Fruit fly (Drosophila melanogaster) whole organism, embryonic: Measurements from ENCODE around the gene CG7991.

Source experiments
- Antp ChIP-seq: fragments of 200-800 bp; sonication (Bioruptor generic); optimal IDR thresholded peaks from 3 replicates; lab custom pipeline; 2016; ENCODE audit warnings: missing biosample characterization, missing genetic modification characterization
- Bdp1 ChIP-seq: fragments of 200-800 bp; sonication (Bioruptor generic); optimal IDR thresholded peaks from 3 replicates; lab custom pipeline; 2016; ENCODE audit warnings: missing biosample characterization, missing genetic modification characterization
- CG10979 ChIP-seq: fragments of 200-800 bp; sonication (Bioruptor generic); optimal IDR thresholded peaks from 2 replicates; lab custom pipeline; 2018; ENCODE audit warnings: missing biosample characterization, mild to moderate bottlenecking, missing genetic modification characterization, moderate library complexity
- CG12391 ChIP-seq: fragments of 200-800 bp; sonication (Bioruptor generic); optimal IDR thresholded peaks from 3 replicates; lab custom pipeline; 2018; ENCODE audit warnings: missing biosample characterization, mild to moderate bottlenecking, missing genetic modification characterization, moderate library complexity
- CG13287 ChIP-seq: fragments of 200-800 bp; sonication (Bioruptor generic); IDR thresholded peaks from 2 replicates; pipeline ENCODE4 v1.3.6; 2022; ENCODE audit warnings: missing biosample characterization, missing genetic modification characterization; ENCODE audit not compliant: partially characterized antibody
- CG14667 ChIP-seq: fragments of 200-800 bp; sonication (Bioruptor generic); IDR thresholded peaks from 2 replicates; pipeline ENCODE4 v1.3.6; 2022; ENCODE audit warnings: missing biosample characterization, missing genetic modification characterization
- CG14710 ChIP-seq: fragments of 200-800 bp; sonication (Bioruptor generic); optimal IDR thresholded peaks from 3 replicates; lab custom pipeline; 2019; ENCODE audit warnings: missing biosample characterization, mild to moderate bottlenecking, missing genetic modification characterization, moderate library complexity
- CG14860 ChIP-seq: fragments of 200-800 bp; sonication (Bioruptor generic); IDR thresholded peaks from 3 replicates; pipeline ENCODE4 v1.3.6; 2022; ENCODE audit warnings: missing biosample characterization, missing genetic modification characterization; ENCODE audit not compliant: partially characterized antibody
- CG1647 ChIP-seq: fragments of 200-800 bp; sonication (Bioruptor generic); optimal IDR thresholded peaks from 3 replicates; lab custom pipeline; 2016; ENCODE audit warnings: missing biosample characterization, missing genetic modification characterization
- CG16863 ChIP-seq: fragments of 200-800 bp; sonication (Bioruptor generic); optimal IDR thresholded peaks from 3 replicates; lab custom pipeline; 2016; ENCODE audit warnings: missing biosample characterization, missing genetic modification characterization
- CG17186 ChIP-seq: fragments of 200-800 bp; sonication (Bioruptor generic); optimal IDR thresholded peaks from 3 replicates; lab custom pipeline; 2017; ENCODE audit warnings: missing biosample characterization, missing genetic modification reagents, missing genetic modification characterization
- CG17359 ChIP-seq: fragments of 200-800 bp; sonication (Bioruptor generic); optimal IDR thresholded peaks from 3 replicates; lab custom pipeline; 2018; ENCODE audit warnings: missing biosample characterization, mild to moderate bottlenecking, missing genetic modification characterization, moderate library complexity
- CG1792 ChIP-seq: fragments of 200-800 bp; sonication (Bioruptor generic); optimal IDR thresholded peaks from 2 replicates; lab custom pipeline; 2016; ENCODE audit warnings: missing biosample characterization, missing genetic modification characterization
- CG2129 ChIP-seq: fragments of 200-800 bp; sonication (Bioruptor generic); IDR thresholded peaks from 2 replicates; pipeline ENCODE4 v1.3.6; 2022; ENCODE audit warnings: missing biosample characterization, missing genetic modification characterization; ENCODE audit not compliant: partially characterized antibody
- CG2202 ChIP-seq: fragments of 200-800 bp; sonication (Bioruptor generic); optimal IDR thresholded peaks from 2 replicates; lab custom pipeline; 2018; ENCODE audit warnings: missing biosample characterization, mild to moderate bottlenecking, missing genetic modification characterization
- CG31224 ChIP-seq: fragments of 200-800 bp; sonication (Bioruptor generic); IDR thresholded peaks from 2 replicates; pipeline ENCODE4 v1.3.6; 2022; ENCODE audit warnings: missing biosample characterization, missing genetic modification characterization
- CG34376 ChIP-seq: fragments of 200-800 bp; sonication (Bioruptor generic); optimal IDR thresholded peaks from 2 replicates; lab custom pipeline; 2018; ENCODE audit warnings: missing biosample characterization, mild to moderate bottlenecking, missing genetic modification characterization
- CG34422 ChIP-seq: fragments of 200-800 bp; sonication (Bioruptor generic); IDR thresholded peaks from 3 replicates; pipeline ENCODE4 v1.3.6; 2022; ENCODE audit warnings: missing biosample characterization, missing genetic modification characterization
- CG4360 ChIP-seq: fragments of 200-800 bp; sonication (Bioruptor generic); IDR thresholded peaks from 2 replicates; pipeline ENCODE4 v1.3.6; 2022; ENCODE audit warnings: missing biosample characterization, missing genetic modification characterization
- CG7357 ChIP-seq: fragments of 200-800 bp; sonication (Bioruptor generic); IDR thresholded peaks from 3 replicates; pipeline ENCODE4 v1.3.6; 2022; ENCODE audit warnings: missing biosample characterization, missing genetic modification characterization
- CG7372 ChIP-seq: fragments of 200-800 bp; sonication (Bioruptor generic); IDR thresholded peaks from 2 replicates; pipeline ENCODE4 v1.3.6; 2022; ENCODE audit warnings: missing biosample characterization, missing genetic modification characterization
- CG9817 ChIP-seq: fragments of 200-800 bp; sonication (Bioruptor generic); optimal IDR thresholded peaks from 2 replicates; lab custom pipeline; 2018; ENCODE audit warnings: missing biosample characterization, mild to moderate bottlenecking, missing genetic modification characterization, moderate library complexity
- Dip3 ChIP-seq: fragments of 200-800 bp; sonication (Bioruptor generic); optimal IDR thresholded peaks from 3 replicates; lab custom pipeline; 2016; ENCODE audit warnings: missing biosample characterization, missing genetic modification characterization
- Dp ChIP-seq: fragments of 200-800 bp; sonication (Bioruptor generic); optimal IDR thresholded peaks from 2 replicates; lab custom pipeline; 2018; ENCODE audit warnings: missing biosample characterization, mild to moderate bottlenecking, missing genetic modification characterization, moderate library complexity
- ERR ChIP-seq: fragments of 200-800 bp; sonication (Bioruptor generic); optimal IDR thresholded peaks from 2 replicates; lab custom pipeline; 2016; ENCODE audit warnings: missing biosample characterization, missing genetic modification characterization
- Elba2 ChIP-seq: fragments of 200-800 bp; sonication (Bioruptor generic); optimal IDR thresholded peaks from 3 replicates; lab custom pipeline; 2016; ENCODE audit warnings: missing biosample characterization, missing genetic modification characterization
- HLH54F ChIP-seq: fragments of 200-800 bp; sonication (Bioruptor generic); optimal IDR thresholded peaks from 3 replicates; lab custom pipeline; 2016; ENCODE audit warnings: missing biosample characterization, missing genetic modification characterization
- Myb ChIP-seq: fragments of 200-800 bp; sonication (Bioruptor generic); optimal IDR thresholded peaks from 2 replicates; lab custom pipeline; 2016; ENCODE audit warnings: missing biosample characterization, missing genetic modification characterization
- NFAT ChIP-seq: fragments of 200-800 bp; sonication (Bioruptor generic); IDR thresholded peaks from 2 replicates; pipeline ENCODE4 v1.3.6; 2022; ENCODE audit warnings: missing biosample characterization, missing genetic modification characterization
- PHDP ChIP-seq: fragments of 200-800 bp; sonication (Bioruptor generic); optimal IDR thresholded peaks from 3 replicates; lab custom pipeline; 2018; ENCODE audit warnings: missing biosample characterization, mild to moderate bottlenecking, missing genetic modification characterization, moderate library complexity
- Ptx1 ChIP-seq: fragments of 200-800 bp; sonication (Bioruptor generic); IDR thresholded peaks from 2 replicates; pipeline ENCODE4 v1.3.6; 2022; ENCODE audit warnings: missing biosample characterization, missing genetic modification characterization
- Rfx ChIP-seq: fragments of 200-800 bp; sonication (Bioruptor generic); IDR thresholded peaks from 2 replicates; pipeline ENCODE4 v1.3.6; 2022; ENCODE audit warnings: missing biosample characterization, missing genetic modification characterization
- Scr ChIP-seq: fragments of 200-800 bp; sonication (Bioruptor generic); IDR thresholded peaks from 2 replicates; pipeline ENCODE4 v1.3.6; 2022; ENCODE audit warnings: missing biosample characterization, missing genetic modification characterization; ENCODE audit not compliant: partially characterized antibody
- Sry-δ ChIP-seq: fragments of 200-800 bp; sonication (Bioruptor generic); optimal IDR thresholded peaks from 2 replicates; lab custom pipeline; 2016; ENCODE audit warnings: missing biosample characterization, missing genetic modification characterization
- ab ChIP-seq: fragments of 200-800 bp; sonication (Bioruptor generic); optimal IDR thresholded peaks from 2 replicates; lab custom pipeline; 2016; ENCODE audit warnings: missing biosample characterization, missing genetic modification characterization
- az2 ChIP-seq: fragments of 200-800 bp; sonication (Bioruptor generic); optimal IDR thresholded peaks from 3 replicates; lab custom pipeline; 2016; ENCODE audit warnings: missing biosample characterization, missing genetic modification characterization
- bigmax ChIP-seq: fragments of 200-800 bp; sonication (Bioruptor generic); optimal IDR thresholded peaks from 2 replicates; lab custom pipeline; 2018; ENCODE audit warnings: missing biosample characterization, mild to moderate bottlenecking, missing genetic modification characterization
- chn ChIP-seq: fragments of 200-800 bp; sonication (Bioruptor generic); optimal IDR thresholded peaks from 2 replicates; lab custom pipeline; 2016; ENCODE audit warnings: missing biosample characterization, missing genetic modification characterization
- gro ChIP-seq: fragments of 200-800 bp; sonication (Bioruptor generic); optimal IDR thresholded peaks from 2 replicates; lab custom pipeline; 2016; ENCODE audit warnings: missing biosample characterization, missing genetic modification characterization
- inv ChIP-seq: fragments of 200-800 bp; sonication (Bioruptor generic); IDR thresholded peaks from 2 replicates; pipeline ENCODE4 v1.3.6; 2022; ENCODE audit warnings: missing biosample characterization, missing genetic modification characterization; ENCODE audit not compliant: partially characterized antibody
- jumu ChIP-seq: fragments of 200-800 bp; sonication (Bioruptor generic); optimal IDR thresholded peaks from 3 replicates; lab custom pipeline; 2016; ENCODE audit warnings: missing biosample characterization, missing genetic modification characterization
- kni ChIP-seq: fragments of 200-800 bp; sonication (Bioruptor generic); optimal IDR thresholded peaks from 3 replicates; lab custom pipeline; 2017; ENCODE audit warnings: mild to moderate bottlenecking, missing biosample characterization, missing genetic modification reagents, missing genetic modification characterization
- lilli ChIP-seq: fragments of 200-800 bp; sonication (Bioruptor generic); optimal IDR thresholded peaks from 3 replicates; lab custom pipeline; 2016; ENCODE audit warnings: missing biosample characterization, missing genetic modification characterization
- pho ChIP-seq: fragments of 200-800 bp; sonication (Bioruptor generic); optimal IDR thresholded peaks from 2 replicates; lab custom pipeline; 2016; ENCODE audit warnings: missing biosample characterization, missing genetic modification characterization
- phol ChIP-seq: fragments of 200-800 bp; sonication (Bioruptor generic); optimal IDR thresholded peaks from 3 replicates; lab custom pipeline; 2018; ENCODE audit warnings: missing biosample characterization, mild to moderate bottlenecking, missing genetic modification characterization, moderate library complexity
- shn ChIP-seq: fragments of 200-800 bp; sonication (Bioruptor generic); optimal IDR thresholded peaks from 3 replicates; lab custom pipeline; 2016; ENCODE audit warnings: missing biosample characterization, missing genetic modification characterization
- sima ChIP-seq: fragments of 200-800 bp; sonication (Bioruptor generic); optimal IDR thresholded peaks from 2 replicates; lab custom pipeline; 2016; ENCODE audit warnings: missing biosample characterization, missing genetic modification characterization
- slp2 ChIP-seq: fragments of 200-800 bp; sonication (Bioruptor generic); optimal IDR thresholded peaks from 2 replicates; lab custom pipeline; 2016; ENCODE audit warnings: missing biosample characterization, missing genetic modification characterization
- stwl ChIP-seq: fragments of 200-800 bp; sonication (Bioruptor generic); optimal IDR thresholded peaks from 3 replicates; lab custom pipeline; 2018; ENCODE audit warnings: missing biosample characterization, mild to moderate bottlenecking, missing genetic modification characterization, moderate library complexity
- vfl ChIP-seq: fragments of 200-800 bp; sonication (Bioruptor generic); optimal IDR thresholded peaks from 2 replicates; lab custom pipeline; 2016; ENCODE audit warnings: missing biosample characterization, missing genetic modification characterization

The CG7991 gene

DNA sequence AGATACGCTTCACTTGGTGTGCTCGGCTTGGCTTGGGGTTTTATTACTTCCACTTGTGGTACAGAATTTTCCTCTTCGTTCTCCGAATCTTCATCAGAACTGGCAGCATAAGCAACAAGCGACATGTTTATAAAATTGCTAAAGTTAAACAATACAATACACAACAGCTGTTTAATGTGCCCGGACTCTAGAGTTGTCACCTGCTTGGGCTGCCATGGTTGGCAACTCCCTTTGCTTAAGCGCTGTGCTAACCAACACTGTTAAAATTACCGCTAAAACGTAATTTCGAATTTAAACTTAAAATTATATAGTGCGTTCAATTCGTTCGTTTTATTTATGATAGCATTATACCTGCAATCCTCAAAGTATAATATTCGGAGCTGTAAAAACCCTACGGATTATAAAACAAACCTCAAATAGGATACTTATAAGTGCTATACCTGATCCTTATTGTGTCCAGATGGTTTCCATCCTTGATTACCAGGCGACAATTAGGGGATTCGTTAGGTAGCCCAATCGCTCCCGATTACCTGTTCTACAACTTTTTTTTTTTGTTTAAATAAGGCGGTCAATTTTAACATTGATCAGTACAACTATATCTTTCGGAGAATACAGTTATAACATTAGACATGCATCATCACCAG, 27.1 kb upstream of the CG7991 start, which contains the start of the genes CG17249 and Bro (continued):
- TF ChIP-seq lilli (peak; percentile 72), Bdp1 (peak; percentile 48), CG14710 (tag; lab: Kevin White, UChicago) (peak; percentile 71), CG2129 (GFP tag; lab: Robert Waterston, UW) (no peak), CG13287 (peak; percentile 51), Dp (peak; percentile 98), CG10979 (tag; lab: Kevin White, UChicago) (no peak), Myb (GFP tag; lab: Kevin White, UChicago) (peak; percentile 96), Sry-δ (GFP tag; lab: Kevin White, UChicago) (peak; percentile 37), vfl (peak; percentile 53), sima (GFP tag; lab: Kevin White, UChicago) (no peak), shn (GFP tag; lab: Kevin White, UChicago) (peak; percentile 46), Scr (GFP tag; lab: Robert Waterston, UW) (peak; percentile 25; the same call in 1 of the 2 replicates), inv (GFP tag; lab: Robert Waterston, UW) (peak; percentile 29; the same call in 1 of the 2 replicates), Dip3 (GFP tag; lab: Kevin White, UChicago) (peak; percentile 45), NFAT (peak; percentile 40; the same call in 1 of the 2 replicates), phol (tag; lab: Kevin White, UChicago) (peak; percentile 37), HLH54F (GFP tag; lab: Kevin White, UChicago) (peak; percentile 55), CG1792 (GFP tag; lab: Kevin White, UChicago) (peak; percentile 5), CG4360 (GFP tag; lab: Robert Waterston, UW) (no peak), PHDP (tag; lab: Kevin White, UChicago) (no peak), CG12391 (peak; percentile 19), slp2 (GFP tag; lab: Kevin White, UChicago) (no peak), CG17359 (no peak), CG1647 (GFP tag; lab: Kevin White, UChicago) (peak; percentile 15), stwl (tag; lab: Kevin White, UChicago) (peak; percentile 42), CG7372 (GFP tag; lab: Robert Waterston, UW) (no peak), CG7357 (GFP tag; lab: Robert Waterston, UW) (no peak), Rfx (GFP tag; lab: Robert Waterston, UW) (peak; percentile 76), CG2202 (no peak), chn (GFP tag; lab: Kevin White, UChicago) (peak; percentile 42), CG17186 (GFP tag; lab: Kevin White, UChicago) (peak; percentile 49), jumu (GFP tag; lab: Kevin White, UChicago) (peak; percentile 39), Elba2 (GFP tag; lab: Kevin White, UChicago) (peak; percentile 91), az2 (GFP tag; lab: Kevin White, UChicago) (peak; percentile 26), CG9817 (tag; lab: Kevin White, UChicago) (peak; percentile 16), CG14860 (GFP tag; lab: Robert Waterston, UW) (no peak), Ptx1 (GFP tag; lab: Robert Waterston, UW) (0 out of 2 replicates have a peak, but pooled peaks have one; percentile 27), CG34422 (GFP tag; lab: Robert Waterston, UW) (peak; percentile 49; the same call in 1 of the 3 replicates), CG14667 (no peak), ab (GFP tag; lab: Kevin White, UChicago) (no peak), ERR (GFP tag; lab: Kevin White, UChicago) (peak; percentile 59), kni (GFP tag; lab: Kevin White, UChicago) (no peak), CG16863 (GFP tag; lab: Kevin White, UChicago) (peak; percentile 42), CG31224 (no peak), CG34376 (GFP tag; lab: Kevin White, UChicago) (peak; percentile 16), gro (GFP tag; lab: Kevin White, UChicago) (peak; percentile 43), pho (GFP tag; lab: Kevin White, UChicago) (peak; percentile 50), bigmax (GFP tag; lab: Kevin White, UChicago) (no peak), Antp (GFP tag; lab: Kevin White, UChicago) (peak; percentile 27)
